Fruit fly (Drosophila melanogaster) whole organism, prepupa: ENCODE results near the gene Ctl1.

Source experiments
- Smox ChIP-seq: fragments of 200-800 bp; sonication (Bioruptor generic); optimal IDR thresholded peaks from 3 replicates; lab custom pipeline; 2016; ENCODE audit warnings: missing biosample characterization, missing genetic modification characterization
- eg ChIP-seq: fragments of 200-800 bp; sonication (Bioruptor generic); IDR thresholded peaks from 3 replicates; pipeline ENCODE4 v1.3.6; 2022; ENCODE audit warnings: missing biosample characterization, missing genetic modification characterization

- TF ChIP-seq eg (GFP tag; lab: Robert Waterston, UW) (peak; percentile 63; the same call in 2 of the 3 replicates), Smox (GFP tag; lab: Kevin White, UChicago) (no peak)
Measured at dm6 chr3L:4259102-4259558, 18.6 kb upstream of the Ctl1 start, which contains the start of the genes CG15011 and CG1309.
